Worm (Caenorhabditis elegans): Measurements from ENCODE around the gene F10E9.12.

Gene F10E9.12

ce11 chrIII:8324412-8324811, at the start of gene F10E9.12:
Gene F10E9.12 (plus strand): TSS chrIII:8324542.
- no peak for TF ChIP-seq unc-62 (GFP tag; optimal IDR thresholded peaks at IDR 0.05)

- no peak for TF ChIP-seq unc-62 (GFP tag; optimal IDR thresholded peaks at IDR 0.05)
Observed at ce11 chrIII:8275871-8276270, 48.5 kb upstream of the F10E9.12 start, which contains the start of gene clec-160. Gene clec-160 (minus strand): TSS chrIII:8275971.

- no peak for TF ChIP-seq unc-62 (GFP tag; optimal IDR thresholded peaks at IDR 0.05)
Observed at ce11 chrIII:8278801-8279200, 45.5 kb upstream of the F10E9.12 start, which contains the start of gene mig-10. Gene mig-10 (plus strand): TSS chrIII:8279101.

DNA sequence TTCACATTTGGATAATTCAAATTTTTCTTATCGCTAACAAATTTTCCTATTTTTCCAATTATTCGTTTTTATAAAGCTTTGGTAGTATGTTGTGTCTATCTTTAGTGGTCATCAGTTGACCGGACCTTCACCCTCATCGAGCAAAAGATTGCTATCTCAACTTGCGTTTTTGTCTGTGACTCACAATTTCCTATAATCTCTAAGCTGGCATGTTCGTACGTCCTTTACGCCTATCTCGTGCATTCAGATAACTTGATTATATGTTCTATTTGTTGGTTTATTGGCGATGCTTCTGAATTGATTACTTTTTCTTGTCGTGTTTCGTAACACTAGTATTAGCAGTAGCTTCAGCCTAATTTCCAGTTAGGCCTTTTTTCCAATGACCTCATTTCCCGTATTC, 44.8 kb upstream of the F10E9.12 start:
- no peak for TF ChIP-seq unc-62 (GFP tag; optimal IDR thresholded peaks at IDR 0.05)

- TF ChIP-seq unc-62 (GFP tag; optimal IDR thresholded peaks at IDR 0.05), result no peak
Observed at ce11 chrIII:8280352-8280751, 44.0 kb upstream of the F10E9.12 start.

DNA sequence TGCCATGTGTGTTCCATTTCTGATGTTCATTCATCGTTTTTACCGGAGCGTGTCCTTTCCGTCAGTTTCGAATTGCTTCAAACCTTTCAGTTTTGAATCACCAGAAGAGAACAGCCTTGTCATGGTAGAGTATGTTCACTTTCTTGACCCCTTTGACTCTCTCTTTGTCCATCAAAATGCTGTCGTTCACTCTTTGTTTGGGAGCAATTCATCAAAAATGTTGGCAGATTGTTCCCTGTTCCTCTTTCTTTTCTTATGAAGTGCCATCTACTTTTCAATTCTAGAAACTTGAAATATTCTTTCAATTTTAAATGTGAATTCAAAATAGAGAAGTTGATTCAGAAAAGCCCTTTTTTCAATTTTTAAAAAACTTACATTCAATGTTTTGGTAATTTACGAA, 43.0 kb upstream of the F10E9.12 start:
- TF ChIP-seq unc-62 (GFP tag; optimal IDR thresholded peaks at IDR 0.05), result no peak

ce11 chrIII:8283525-8283924, 40.8 kb upstream of the F10E9.12 start:
- no peak for TF ChIP-seq unc-62 (GFP tag; optimal IDR thresholded peaks at IDR 0.05)

ce11 chrIII:8286003-8286402, 38.3 kb upstream of the F10E9.12 start:
- no peak for TF ChIP-seq unc-62 (GFP tag; optimal IDR thresholded peaks at IDR 0.05)

DNA sequence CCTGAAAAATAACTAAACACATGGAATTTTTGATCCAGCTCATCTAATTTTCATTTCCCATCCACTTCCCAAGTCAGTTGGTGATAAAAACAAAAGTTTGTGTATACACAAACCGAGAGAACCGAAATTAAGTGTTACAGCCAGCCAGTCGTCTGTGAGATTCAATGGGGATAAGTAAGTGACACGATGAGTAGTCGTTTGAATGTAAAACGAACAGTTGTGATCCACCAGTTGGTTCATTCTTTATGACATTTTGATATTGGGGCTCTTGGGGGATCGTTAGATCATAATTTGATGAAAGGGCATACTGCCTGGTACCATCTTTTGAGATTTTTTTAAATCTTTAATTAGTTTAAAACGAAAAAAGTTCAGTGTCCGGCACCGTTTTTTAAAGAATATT, 37.5 kb upstream of the F10E9.12 start:
- TF ChIP-seq unc-62 (GFP tag; optimal IDR thresholded peaks at IDR 0.05), result no peak

ce11 chrIII:8287519-8287918, 36.8 kb upstream of the F10E9.12 start:
- TF ChIP-seq unc-62 (GFP tag; optimal IDR thresholded peaks at IDR 0.05), result no peak

DNA sequence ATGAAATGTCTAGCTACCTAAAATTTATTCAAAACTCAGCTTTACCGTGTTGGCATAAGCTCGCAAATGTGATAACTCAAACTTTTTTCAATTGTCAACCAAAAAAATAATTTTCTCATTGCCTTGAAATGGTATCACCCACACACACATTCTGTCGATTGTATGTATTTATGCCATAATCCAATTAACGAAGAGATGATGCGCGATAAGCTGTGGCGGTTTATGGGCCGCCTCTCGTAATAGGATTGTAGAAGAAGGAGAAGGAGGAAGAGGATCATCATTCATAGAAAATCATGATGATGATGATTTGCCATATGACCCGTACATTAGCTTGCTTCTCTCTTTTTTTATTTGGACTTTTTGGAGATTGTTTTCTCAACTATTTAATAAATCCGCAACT, 35.2 kb upstream of the F10E9.12 start:
- TF ChIP-seq unc-62 (GFP tag; optimal IDR thresholded peaks at IDR 0.05), result no peak

ce11 chrIII:8291268-8292032, 32.9 kb upstream of the F10E9.12 start:
- no peak for TF ChIP-seq unc-62 (GFP tag; optimal IDR thresholded peaks at IDR 0.05)

ce11 chrIII:8293260-8293659, 31.1 kb upstream of the F10E9.12 start:
- no peak for TF ChIP-seq unc-62 (GFP tag; optimal IDR thresholded peaks at IDR 0.05)

ce11 chrIII:8298216-8298920, 26.0 kb upstream of the F10E9.12 start:
- TF ChIP-seq unc-62 (GFP tag; optimal IDR thresholded peaks at IDR 0.05), result no peak

DNA sequence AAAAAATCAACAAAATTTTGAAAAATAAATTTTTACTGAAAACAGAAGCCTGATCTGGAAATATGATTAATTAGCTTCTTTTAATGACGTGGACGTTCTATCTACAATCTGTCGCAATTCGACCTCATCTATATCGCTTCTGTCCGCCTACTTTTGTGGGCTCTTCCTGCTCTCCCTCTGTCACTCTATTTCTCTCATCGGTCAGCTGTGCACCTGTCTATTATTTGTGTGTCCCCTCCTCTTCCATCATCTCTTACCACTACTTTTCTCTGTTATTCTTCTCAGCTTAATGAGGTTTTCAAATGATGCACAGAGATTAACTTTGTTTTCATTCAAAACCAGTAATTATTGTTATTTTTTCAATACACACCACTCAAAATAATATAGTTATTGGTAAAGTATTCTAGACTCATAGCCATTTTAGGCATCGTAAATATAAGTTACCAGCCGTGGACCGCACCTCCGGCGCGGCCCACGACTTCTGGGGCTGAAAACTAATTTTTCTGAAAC, 25.2 kb upstream of the F10E9.12 start:
- TF ChIP-seq unc-62 (GFP tag; optimal IDR thresholded peaks at IDR 0.05), result no peak

- no peak for TF ChIP-seq unc-62 (GFP tag; optimal IDR thresholded peaks at IDR 0.05)
Observed at ce11 chrIII:8299734-8300133, 24.6 kb upstream of the F10E9.12 start.

- no peak for TF ChIP-seq unc-62 (GFP tag; optimal IDR thresholded peaks at IDR 0.05)
Observed at ce11 chrIII:8300860-8301396, 23.4 kb upstream of the F10E9.12 start.
